ENCODE assay signal across 3 worm cellular contexts in the genomic region with DNA sequence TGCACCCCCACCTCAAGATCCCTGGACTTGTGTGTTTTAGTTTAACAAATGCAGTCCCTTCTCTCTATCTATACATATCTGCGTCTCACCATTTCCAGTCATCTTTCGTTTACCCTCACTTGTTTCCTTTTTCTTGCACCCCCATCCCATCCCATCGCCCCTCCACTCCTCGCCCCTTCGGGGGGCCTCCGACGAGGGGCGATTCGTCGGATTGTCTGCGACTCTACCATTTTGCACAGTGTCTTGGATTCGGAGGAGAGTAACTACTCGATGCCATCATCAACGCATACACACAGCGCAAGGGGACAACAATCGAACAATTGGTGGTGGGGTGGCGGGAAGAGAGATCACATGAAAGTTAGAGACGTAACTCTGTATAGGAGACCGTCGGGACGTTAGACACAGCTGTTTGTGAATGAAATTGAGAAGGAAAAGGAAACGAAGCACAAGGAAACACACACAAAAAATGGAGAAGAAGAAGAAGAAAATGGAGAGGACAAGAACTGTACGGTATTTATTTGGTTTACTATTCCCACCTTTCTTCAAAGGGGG.
A peak's percentile ranks its signal among the peaks of the same experiment; 100 is the strongest.
TF ChIP-seq lines count a peak whose summit lies in the region.

No protein-coding gene starts in this region.

TF ChIP-seq in whole organism, L1 larva, 84 proteins besides CTCF, POLR2A, EP300 and RAD21 (continued from another document and continues in another):
- TF ChIP-seq aly-2 (tag; optimal IDR thresholded peaks at IDR 0.05; lab: Kevin White, UChicago) (peak; percentile 75), nhr-237 (tag; optimal IDR thresholded peaks at IDR 0.05; lab: Kevin White, UChicago) (peak; percentile 82), unc-30 (tag; optimal IDR thresholded peaks at IDR 0.05; lab: Kevin White, UChicago) (no peak), zip-4 (GFP tag; optimal IDR thresholded peaks at IDR 0.05; lab: Kevin White, UChicago) (peak; percentile 79), nhr-76 (tag; optimal IDR thresholded peaks at IDR 0.05; lab: Kevin White, UChicago) (peak; percentile 57), elt-3 (tag; optimal IDR thresholded peaks at IDR 0.05; lab: Kevin White, UChicago) (peak in 1 of 6 experiments; percentile 20), nhr-47 (tag; optimal IDR thresholded peaks at IDR 0.05; lab: Kevin White, UChicago) (peak; percentile 92), grh-1 (GFP tag; IDR thresholded peaks at IDR 0.05; lab: Robert Waterston, UW) (peak; percentile 48; the same call in 1 of the 2 replicates), nhr-71 (tag; optimal IDR thresholded peaks at IDR 0.05; lab: Kevin White, UChicago) (peak; percentile 98), blmp-1 (tag; optimal IDR thresholded peaks at IDR 0.05; lab: Kevin White, UChicago) (peak; percentile 71), nhr-90 (tag; optimal IDR thresholded peaks at IDR 0.05; lab: Kevin White, UChicago; ENCODE audit: poor library complexity) (peak; percentile 90), xbp-1 (tag; optimal IDR thresholded peaks at IDR 0.05; lab: Kevin White, UChicago) (peak; percentile 88), mef-2 (tag; optimal IDR thresholded peaks at IDR 0.05; lab: Kevin White, UChicago) (peak; percentile 91), nhr-20 (tag; optimal IDR thresholded peaks at IDR 0.05; lab: Kevin White, UChicago) (peak; percentile 96), ztf-11 (tag; optimal IDR thresholded peaks at IDR 0.05; lab: Kevin White, UChicago) (peak in 1 of 2 experiments; percentile 91), rnt-1 (tag; optimal IDR thresholded peaks at IDR 0.05; lab: Kevin White, UChicago) (peak; percentile 83), fos-1 (tag; optimal IDR thresholded peaks at IDR 0.05; lab: Kevin White, UChicago) (peak; percentile 83), ceh-82 (tag; optimal IDR thresholded peaks at IDR 0.05; lab: Kevin White, UChicago) (peak; percentile 88 to 96 (median 93)), Y116A8C.19 (tag; optimal IDR thresholded peaks at IDR 0.05; lab: Kevin White, UChicago; ENCODE audit: borderline replicate concordance) (no peak), tbx-2 (tag; optimal IDR thresholded peaks at IDR 0.05; lab: Kevin White, UChicago) (peak; percentile 94), irx-1 (tag; optimal IDR thresholded peaks at IDR 0.05; lab: Kevin White, UChicago) (peak; percentile 80), snu-23 (GFP tag; optimal IDR thresholded peaks at IDR 0.05; lab: Kevin White, UChicago) (peak; percentile 98), lin-14 (GFP tag; optimal IDR thresholded peaks at IDR 0.05; lab: Kevin White, UChicago) (peak; percentile 99), unc-130 (tag; optimal IDR thresholded peaks at IDR 0.05; lab: Kevin White, UChicago) (peak; percentile 82), hlh-17 (GFP tag; optimal IDR thresholded peaks at IDR 0.05; lab: Kevin White, UChicago; ENCODE audit: borderline replicate concordance) (no peak), nhr-11 (tag; optimal IDR thresholded peaks at IDR 0.05; lab: Kevin White, UChicago) (peak; percentile 81), unc-86 (tag; optimal IDR thresholded peaks at IDR 0.05; lab: Kevin White, UChicago) (peak; percentile 94), mep-1 (tag; optimal IDR thresholded peaks at IDR 0.05; lab: Kevin White, UChicago) (peak; percentile 97), skn-1 (tag; optimal IDR thresholded peaks at IDR 0.05; lab: Kevin White, UChicago) (peak; percentile 79), F16B12.6 (tag; optimal IDR thresholded peaks at IDR 0.05; lab: Kevin White, UChicago) (peak; percentile 11), ceh-8 (GFP tag; optimal IDR thresholded peaks at IDR 0.05; lab: Kevin White, UChicago) (peak; percentile 74), fkh-4 (tag; optimal IDR thresholded peaks at IDR 0.05; lab: Kevin White, UChicago; ENCODE audit: borderline replicate concordance) (peak; percentile 37), fkh-10 (GFP tag; optimal IDR thresholded peaks at IDR 0.05; lab: Kevin White, UChicago) (peak; percentile 97), ceh-63 (GFP tag; optimal IDR thresholded peaks at IDR 0.05; lab: Kevin White, UChicago) (no peak), hpl-2 (GFP tag; optimal IDR thresholded peaks at IDR 0.05; lab: Kevin White, UChicago) (peak; percentile 48), vab-15 (tag; optimal IDR thresholded peaks at IDR 0.05; lab: Kevin White, UChicago) (peak; percentile 61), isw-1 (GFP tag; IDR thresholded peaks at IDR 0.05; lab: Robert Waterston, UW) (peak; percentile 79), lsy-2 (tag; optimal IDR thresholded peaks at IDR 0.05; lab: Kevin White, UChicago) (peak; percentile 90 to 92), pqm-1 (tag; optimal IDR thresholded peaks at IDR 0.05; lab: Kevin White, UChicago) (no peak), ces-1 (GFP tag; optimal IDR thresholded peaks at IDR 0.05; lab: Kevin White, UChicago) (peak; percentile 35)

TF ChIP-seq in whole organism, L3 larva, 47 proteins besides CTCF, POLR2A, EP300 and RAD21 (continued from another document):
- peak; percentile 61 for TF ChIP-seq mdl-1 (tag; optimal IDR thresholded peaks at IDR 0.05; lab: Kevin White, UChicago)
- peak; percentile 83 for TF ChIP-seq nhr-23 (tag; optimal IDR thresholded peaks at IDR 0.05; lab: Kevin White, UChicago)
- TF ChIP-seq unc-39 (tag; optimal IDR thresholded peaks at IDR 0.05; lab: Kevin White, UChicago): peak; percentile 49
- no peak for TF ChIP-seq nhr-12 (tag; optimal IDR thresholded peaks at IDR 0.05; lab: Kevin White, UChicago)
- peak; percentile 38 for TF ChIP-seq zag-1 (tag; optimal IDR thresholded peaks at IDR 0.05; lab: Kevin White, UChicago)
- TF ChIP-seq elt-2 (tag; optimal IDR thresholded peaks at IDR 0.05; lab: Kevin White, UChicago): peak; percentile 56
- TF ChIP-seq nhr-43 (tag; optimal IDR thresholded peaks at IDR 0.05; lab: Kevin White, UChicago; ENCODE audit: poor library complexity, severe bottlenecking): peak; percentile 49
- TF ChIP-seq fos-1 (tag; optimal IDR thresholded peaks at IDR 0.05; lab: Kevin White, UChicago): peak; percentile 37
- no peak for TF ChIP-seq nhr-67 (tag; optimal IDR thresholded peaks at IDR 0.05; lab: Kevin White, UChicago)
- TF ChIP-seq ceh-82 (tag; optimal IDR thresholded peaks at IDR 0.05; lab: Kevin White, UChicago): peak; percentile 55
- peak; percentile 94 for TF ChIP-seq jun-1 (tag; optimal IDR thresholded peaks at IDR 0.05; lab: Kevin White, UChicago)
- TF ChIP-seq ceh-28 (tag; optimal IDR thresholded peaks at IDR 0.05; lab: Kevin White, UChicago): peak; percentile 84
- peak; percentile 97 for TF ChIP-seq nfya-1 (tag; optimal IDR thresholded peaks at IDR 0.05; lab: Kevin White, UChicago; ENCODE audit: insufficient read depth)
- no peak for TF ChIP-seq ztf-11 (tag; optimal IDR thresholded peaks at IDR 0.05; lab: Kevin White, UChicago)
- TF ChIP-seq nhr-28 (tag; optimal IDR thresholded peaks at IDR 0.05; lab: Kevin White, UChicago): no peak
- TF ChIP-seq lin-15B (tag; optimal IDR thresholded peaks at IDR 0.05; lab: Kevin White, UChicago): peak; percentile 66
- peak; percentile 83 for TF ChIP-seq tbx-2 (tag; optimal IDR thresholded peaks at IDR 0.05; lab: Kevin White, UChicago)
- peak; percentile 98 for TF ChIP-seq fkh-10 (GFP tag; optimal IDR thresholded peaks at IDR 0.05; lab: Kevin White, UChicago)
- no peak for TF ChIP-seq elt-3 (tag; optimal IDR thresholded peaks at IDR 0.05; lab: Kevin White, UChicago)
- TF ChIP-seq ceh-16 (tag; optimal IDR thresholded peaks at IDR 0.05; lab: Kevin White, UChicago): no peak
- TF ChIP-seq egl-5 (tag; optimal IDR thresholded peaks at IDR 0.05; lab: Kevin White, UChicago): peak; percentile 97
- TF ChIP-seq elt-1 (tag; optimal IDR thresholded peaks at IDR 0.05; lab: Kevin White, UChicago): peak; percentile 84
- TF ChIP-seq sea-2 (GFP tag; optimal IDR thresholded peaks at IDR 0.05; lab: Kevin White, UChicago): peak; percentile 6
- TF ChIP-seq ztf-4 (tag; optimal IDR thresholded peaks at IDR 0.05; lab: Kevin White, UChicago): peak; percentile 75
- TF ChIP-seq ceh-9 (tag; optimal IDR thresholded peaks at IDR 0.05; lab: Kevin White, UChicago): no peak
- TF ChIP-seq fkh-2 (tag; optimal IDR thresholded peaks at IDR 0.05; lab: Kevin White, UChicago): peak; percentile 85
- TF ChIP-seq lin-39 (tag; optimal IDR thresholded peaks at IDR 0.05; lab: Kevin White, UChicago): peak; percentile 97
- TF ChIP-seq nhr-11 (tag; optimal IDR thresholded peaks at IDR 0.05; lab: Kevin White, UChicago): peak; percentile 77
- peak; percentile 99 for TF ChIP-seq hmg-11 (tag; optimal IDR thresholded peaks at IDR 0.05; lab: Kevin White, UChicago)
TF ChIP-seq in whole organism, L3 larva: peak in this region for 35.

TF ChIP-seq in whole organism, young adult, 124 proteins besides CTCF, POLR2A, EP300 and RAD21 (continued from another document and continues in another):
- TF ChIP-seq mel-28 (tag; optimal IDR thresholded peaks at IDR 0.05; lab: Kevin White, UChicago; ENCODE audit: borderline replicate concordance) (peak; percentile 30), egl-44 (GFP tag; IDR thresholded peaks at IDR 0.05; lab: Robert Waterston, UW) (no peak; the same call in 1 of the 2 replicates), zfh-2 (GFP tag; conservative IDR thresholded peaks at IDR 0.05; lab: Robert Waterston, UW) (peak; percentile 95), atf-7 (tag; optimal IDR thresholded peaks at IDR 0.05; lab: Kevin White, UChicago) (peak; percentile 39), mcd-1 (GFP tag; IDR thresholded peaks at IDR 0.05; lab: Robert Waterston, UW) (peak; percentile 73), cebp-2 (GFP tag; IDR thresholded peaks at IDR 0.05; lab: Robert Waterston, UW) (0 out of 2 replicates have a peak, but pooled peaks have one; percentile 39), dpl-1 (GFP tag; optimal IDR thresholded peaks at IDR 0.05; lab: Kevin White, UChicago) (no peak), fkh-3 (tag; optimal IDR thresholded peaks at IDR 0.05; lab: Kevin White, UChicago) (no peak), F33H1.4 (GFP tag; IDR thresholded peaks at IDR 0.05; lab: Robert Waterston, UW) (no peak), rec-8 (tag; optimal IDR thresholded peaks at IDR 0.05; lab: Kevin White, UChicago) (no peak), T07F8.4 (tag; optimal IDR thresholded peaks at IDR 0.05; lab: Kevin White, UChicago) (peak; percentile 4), C17E4.6 (GFP tag; IDR thresholded peaks at IDR 0.05; lab: Robert Waterston, UW) (no peak), zim-3 (tag; optimal IDR thresholded peaks at IDR 0.05; lab: Kevin White, UChicago) (no peak), egrh-3 (GFP tag; IDR thresholded peaks at IDR 0.05; lab: Robert Waterston, UW) (peak; percentile 74), let-607 (tag; optimal IDR thresholded peaks at IDR 0.05; lab: Kevin White, UChicago) (peak in 1 of 2 experiments; percentile 40), gei-17 (GFP tag; optimal IDR thresholded peaks at IDR 0.05; lab: Kevin White, UChicago) (peak; percentile 8), ceh-91 (GFP tag; IDR thresholded peaks at IDR 0.05; lab: Robert Waterston, UW) (no peak), lin-35 (GFP tag; optimal IDR thresholded peaks at IDR 0.05; lab: Kevin White, UChicago) (peak in 1 of 3 experiments; percentile 70), B0035.1 (tag; optimal IDR thresholded peaks at IDR 0.05; lab: Kevin White, UChicago) (peak; percentile 65), F55B11.4 (tag; optimal IDR thresholded peaks at IDR 0.05; lab: Kevin White, UChicago; ENCODE audit: borderline replicate concordance, insufficient read depth) (no peak), tlf-1 (GFP tag; optimal IDR thresholded peaks at IDR 0.05; lab: Kevin White, UChicago) (no peak), hsf-1 (GFP tag; IDR thresholded peaks at IDR 0.05; lab: Robert Waterston, UW) (peak; percentile 54; the same call in 1 of the 2 replicates), bed-1 (GFP tag; IDR thresholded peaks at IDR 0.05; lab: Robert Waterston, UW) (no peak), nhr-90 (tag; optimal IDR thresholded peaks at IDR 0.05; lab: Kevin White, UChicago) (no peak), ztf-6 (GFP tag; IDR thresholded peaks at IDR 0.05; lab: Robert Waterston, UW) (no peak; the same call in 1 of the 2 replicates), cebp-1 (GFP tag; IDR thresholded peaks at IDR 0.05; lab: Robert Waterston, UW) (no peak), cebp-1 (tag; optimal IDR thresholded peaks at IDR 0.05; lab: Kevin White, UChicago) (peak; percentile 83), K12H6.12 (tag; optimal IDR thresholded peaks at IDR 0.05; lab: Kevin White, UChicago) (peak; percentile 96), madf-3 (GFP tag; IDR thresholded peaks at IDR 0.05; lab: Robert Waterston, UW) (peak; percentile 79), lin-40 (tag; optimal IDR thresholded peaks at IDR 0.05; lab: Kevin White, UChicago) (peak; percentile 90), ets-4 (GFP tag; optimal IDR thresholded peaks at IDR 0.05; lab: Kevin White, UChicago) (no peak), ztf-26 (tag; optimal IDR thresholded peaks at IDR 0.05; lab: Kevin White, UChicago) (peak; percentile 31), F22D6.2 (tag; optimal IDR thresholded peaks at IDR 0.05; lab: Kevin White, UChicago) (peak; percentile 56), die-1 (tag; optimal IDR thresholded peaks at IDR 0.05; lab: Kevin White, UChicago) (peak; percentile 56), F23B12.7 (tag; optimal IDR thresholded peaks at IDR 0.05; lab: Kevin White, UChicago; ENCODE audit: insufficient read depth) (no peak), K11D2.4 (GFP tag; IDR thresholded peaks at IDR 0.05; lab: Robert Waterston, UW) (peak; percentile 72; the same call in 1 of the 2 replicates), ceh-100 (GFP tag; IDR thresholded peaks at IDR 0.05; lab: Robert Waterston, UW) (no peak), pha-4 (tag; optimal IDR thresholded peaks at IDR 0.05; lab: Kevin White, UChicago) (peak; percentile 22), sdz-38 (tag; optimal IDR thresholded peaks at IDR 0.05; lab: Kevin White, UChicago) (no peak), ztf-22 (GFP tag; optimal IDR thresholded peaks at IDR 0.05; lab: Kevin White, UChicago) (no peak), athp-1 (tag; optimal IDR thresholded peaks at IDR 0.05; lab: Kevin White, UChicago) (peak; percentile 9), dox-1 (GFP tag; IDR thresholded peaks at IDR 0.05; lab: Robert Waterston, UW) (peak; percentile 56), snpc-3.4 (tag; optimal IDR thresholded peaks at IDR 0.05; lab: Kevin White, UChicago) (peak; percentile 61), chd-7 (tag; optimal IDR thresholded peaks at IDR 0.05; lab: Kevin White, UChicago) (peak; percentile 81), B0261.1 (tag; optimal IDR thresholded peaks at IDR 0.05; lab: Kevin White, UChicago) (no peak), ceh-79 (tag; optimal IDR thresholded peaks at IDR 0.05; lab: Kevin White, UChicago) (peak; percentile 14), aptf-3 (GFP tag; IDR thresholded peaks at IDR 0.05; lab: Robert Waterston, UW) (no peak), egl-18 (GFP tag; IDR thresholded peaks at IDR 0.05; lab: Robert Waterston, UW) (peak; percentile 73; the same call in 1 of the 2 replicates), Y53F4B.3 (GFP tag; IDR thresholded peaks at IDR 0.05; lab: Robert Waterston, UW) (no peak), let-526 (GFP tag; IDR thresholded peaks at IDR 0.05; lab: Robert Waterston, UW) (0 out of 2 replicates have a peak, but pooled peaks have one; percentile 58), madf-10 (tag; optimal IDR thresholded peaks at IDR 0.05; lab: Kevin White, UChicago) (peak; percentile 59), C06A6.2 (GFP tag; conservative IDR thresholded peaks at IDR 0.05; lab: Robert Waterston, UW) (peak; percentile 76), pbrm-1 (GFP tag; IDR thresholded peaks at IDR 0.05; lab: Robert Waterston, UW) (peak; percentile 74), nhr-80 (tag; optimal IDR thresholded peaks at IDR 0.05; lab: Kevin White, UChicago) (peak; percentile 16), repo-1 (tag; optimal IDR thresholded peaks at IDR 0.05; lab: Kevin White, UChicago) (no peak), somi-1 (GFP tag; optimal IDR thresholded peaks at IDR 0.05; lab: Kevin White, UChicago) (peak; percentile 82), snpc-4 (GFP tag; optimal IDR thresholded peaks at IDR 0.05; lab: Kevin White, UChicago) (peak; percentile 62), snpc-4 (tag; optimal IDR thresholded peaks at IDR 0.05; lab: Kevin White, UChicago) (peak; percentile 2 to 56 (median 30)), hrde-1 (tag; optimal IDR thresholded peaks at IDR 0.05; lab: Kevin White, UChicago; ENCODE audit: borderline replicate concordance) (no peak), F57A8.1 (GFP tag; optimal IDR thresholded peaks at IDR 0.05; lab: Kevin White, UChicago) (no peak), ekl-4 (GFP tag; IDR thresholded peaks at IDR 0.05; lab: Robert Waterston, UW) (peak; percentile 52; the same call in 1 of the 2 replicates)
